Fruit fly (Drosophila melanogaster): ENCODE data around the gene CG1105.

DNA sequence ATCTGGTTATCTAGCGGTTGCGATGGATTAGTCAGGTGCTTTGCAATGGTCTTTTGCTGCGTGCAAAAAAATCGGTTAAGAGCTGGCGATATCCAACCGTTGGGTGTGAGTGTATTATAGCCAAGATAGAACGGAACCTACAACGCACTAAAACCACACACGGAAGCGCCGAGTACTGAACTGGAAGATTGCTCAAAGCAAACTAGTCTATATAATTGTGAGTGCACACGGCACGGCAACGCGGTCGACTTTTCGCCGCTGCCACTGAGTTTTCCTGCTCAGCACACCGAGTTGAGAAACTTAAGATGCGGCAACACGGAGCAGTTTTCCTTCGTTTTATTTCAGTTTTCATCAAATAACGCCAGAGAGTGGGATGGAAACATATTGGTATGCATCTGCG lies 49.6 kb upstream of the CG1105 start:
- no peak for TF ChIP-seq Myc (optimal IDR thresholded peaks at IDR 0.05)
- no peak for TF ChIP-seq insv (optimal IDR thresholded peaks at IDR 0.05)
- no peak for TF ChIP-seq psq (optimal IDR thresholded peaks at IDR 0.05)
- TF ChIP-seq h (optimal IDR thresholded peaks at IDR 0.05), result no peak
- TF ChIP-seq Sin3A (optimal IDR thresholded peaks at IDR 0.05), result no peak
- no peak for TF ChIP-seq ttk (optimal IDR thresholded peaks at IDR 0.05)

Data from Kc167 (cell line).